Worm (Caenorhabditis elegans): ENCODE results near the gene F58E6.8.

The F58E6.8 gene

DNA sequence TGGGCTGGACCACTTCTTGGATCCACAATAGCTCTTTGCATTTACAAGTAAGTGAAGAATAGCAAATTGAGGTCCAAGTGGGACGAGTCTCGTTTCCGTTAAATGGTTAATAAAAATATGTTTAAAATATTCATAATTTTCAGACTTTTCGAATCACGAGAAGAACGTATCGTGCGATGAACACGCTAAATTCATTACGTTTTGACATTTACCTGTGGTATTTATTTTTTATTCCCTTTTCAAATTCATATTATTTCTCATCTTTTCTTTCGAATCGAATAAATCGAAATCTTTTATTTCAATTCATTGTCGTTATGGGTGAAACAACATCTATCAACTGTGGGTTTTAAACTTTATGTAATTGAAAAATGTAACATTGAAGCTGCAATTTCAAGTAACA lies 16.2 kb downstream of the F58E6.8 start, which contains the start of gene marc-1:
marc-1 (plus strand) TSS at position 301 of the 400 bp plus-strand sequence.
- TF ChIP-seq ztf-11 (tag; optimal IDR thresholded peaks at IDR 0.05) = no peak
- no peak for TF ChIP-seq nhr-25 (tag; optimal IDR thresholded peaks at IDR 0.05)
- TF ChIP-seq blmp-1 (tag; optimal IDR thresholded peaks at IDR 0.05; ENCODE audit: insufficient read depth) = no peak
- no peak for TF ChIP-seq nhr-77 (tag; optimal IDR thresholded peaks at IDR 0.05)
- no peak for TF ChIP-seq nhr-237 (tag; optimal IDR thresholded peaks at IDR 0.05)

DNA sequence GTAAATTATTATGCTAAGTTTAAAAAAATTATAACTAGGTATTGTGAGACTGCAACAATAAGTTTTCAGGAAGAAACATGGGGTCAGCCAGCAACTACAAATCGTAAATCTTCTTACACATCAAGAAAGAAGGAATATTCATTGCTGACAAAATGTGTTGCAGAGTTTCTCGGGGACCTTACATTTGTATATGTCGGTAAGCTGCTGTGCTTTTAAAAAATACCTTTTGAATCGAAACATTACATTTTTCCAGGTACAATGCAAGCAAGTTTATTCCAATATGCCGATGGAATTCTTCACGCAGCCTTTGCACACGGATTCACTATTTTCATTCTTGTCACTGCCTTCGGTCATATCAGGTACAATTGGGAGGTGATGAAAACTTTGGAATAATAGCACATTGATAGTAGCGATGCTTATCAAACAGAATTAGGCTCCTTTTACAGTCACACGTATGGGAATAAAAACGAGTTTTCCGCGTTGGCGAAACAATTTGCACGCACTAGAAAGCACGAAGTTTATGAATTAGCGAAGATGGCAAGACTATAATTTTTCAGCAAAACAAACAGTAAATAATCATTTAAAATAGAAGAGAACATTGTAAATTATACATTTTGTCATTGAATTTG lies 17.4 kb downstream of the F58E6.8 start:
- no peak for TF ChIP-seq alr-1 (tag; optimal IDR thresholded peaks at IDR 0.05)
- no peak for TF ChIP-seq nhr-6 (tag; optimal IDR thresholded peaks at IDR 0.05)
- TF ChIP-seq crh-2 (tag; optimal IDR thresholded peaks at IDR 0.05) = peak; percentile 18
- peak; percentile 24 for TF ChIP-seq sma-9 (GFP tag; optimal IDR thresholded peaks at IDR 0.05)
- TF ChIP-seq sma-9 (tag; optimal IDR thresholded peaks at IDR 0.05) = no peak
- peak; percentile 71 for TF ChIP-seq fos-1 (tag; optimal IDR thresholded peaks at IDR 0.05)

DNA sequence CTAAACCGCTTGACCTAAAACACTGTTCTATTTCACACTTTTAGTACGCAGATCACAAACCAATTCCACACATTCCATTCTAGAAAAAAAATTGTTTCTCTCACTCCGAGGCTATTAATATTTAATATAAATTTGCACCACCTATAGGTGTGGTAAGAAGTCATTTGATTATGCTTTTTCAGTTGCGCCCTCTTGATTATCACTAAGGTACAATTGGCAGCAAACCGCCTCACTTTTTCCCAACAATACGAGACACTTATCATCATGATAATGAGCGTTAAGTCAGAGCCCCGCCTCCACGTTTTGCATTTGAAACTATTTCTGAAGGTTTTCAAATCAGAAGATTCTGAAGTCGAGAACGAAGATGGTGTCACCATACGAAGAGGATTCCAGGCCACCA lies 18.3 kb downstream of the F58E6.8 start, which contains the start of gene aqp-4:
aqp-4 (plus strand) TSS at position 270 of the 400 bp plus-strand sequence.
- TF ChIP-seq nhr-25 (tag; optimal IDR thresholded peaks at IDR 0.05) = no peak
- TF ChIP-seq lin-13 (GFP tag; optimal IDR thresholded peaks at IDR 0.05) = no peak
- TF ChIP-seq nhr-23 (tag; optimal IDR thresholded peaks at IDR 0.05) = no peak
- TF ChIP-seq elt-3 (tag; optimal IDR thresholded peaks at IDR 0.05) = no peak
- TF ChIP-seq crh-2 (tag; optimal IDR thresholded peaks at IDR 0.05) = peak; percentile 25
- no peak for TF ChIP-seq R02D3.7 (tag; optimal IDR thresholded peaks at IDR 0.05)
- no peak for TF ChIP-seq unc-55 (GFP tag; optimal IDR thresholded peaks at IDR 0.05)
- TF ChIP-seq ztf-4 (tag; optimal IDR thresholded peaks at IDR 0.05) = no peak
- TF ChIP-seq ceh-16 (tag; optimal IDR thresholded peaks at IDR 0.05) = no peak
- no peak for TF ChIP-seq ZK546.5 (tag; optimal IDR thresholded peaks at IDR 0.05)
- no peak for TF ChIP-seq zag-1 (tag; optimal IDR thresholded peaks at IDR 0.05)
- TF ChIP-seq fos-1 (tag; optimal IDR thresholded peaks at IDR 0.05) = peak; percentile 78
- TF ChIP-seq ztf-1 (GFP tag; conservative IDR thresholded peaks at IDR 0.05) = no peak
- TF ChIP-seq peb-1 (tag; optimal IDR thresholded peaks at IDR 0.05) = no peak

DNA sequence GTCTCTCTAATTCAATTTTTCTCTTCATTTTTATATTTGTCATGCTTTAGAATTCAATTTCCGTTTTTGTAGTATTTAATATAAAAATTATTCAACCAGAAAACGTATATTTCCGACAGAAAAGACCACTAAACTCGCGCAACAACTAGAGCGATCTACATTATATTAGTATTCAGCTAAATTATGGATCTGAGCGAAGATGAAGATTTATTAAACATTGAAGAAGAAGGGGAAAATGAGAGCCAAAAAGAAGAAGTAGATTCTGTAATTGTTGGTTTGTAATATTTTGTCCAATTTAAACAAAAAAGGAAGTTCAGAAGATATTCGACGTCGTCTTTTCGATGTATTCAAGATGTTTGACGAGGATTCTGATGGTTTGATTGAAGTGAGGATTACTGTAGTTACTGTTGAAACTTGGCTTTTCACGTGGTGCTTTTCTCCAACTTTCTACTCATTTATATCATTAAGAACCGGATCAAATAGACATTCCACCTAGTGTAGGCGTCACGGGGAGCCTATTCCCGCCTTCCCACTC lies 21.6 kb downstream of the F58E6.8 start, which contains the start of gene cal-7:
cal-7 (plus strand) TSS at position 184 of the 535 bp plus-strand sequence.
- TF ChIP-seq lsy-2 (tag; optimal IDR thresholded peaks at IDR 0.05) (peak in 1 of 2 experiments; percentile 30), fos-1 (tag; optimal IDR thresholded peaks at IDR 0.05) (no peak), ztf-11 (tag; optimal IDR thresholded peaks at IDR 0.05) (no peak), sma-3 (GFP tag; optimal IDR thresholded peaks at IDR 0.05) (peak; percentile 24), ama-1 (optimal IDR thresholded peaks at IDR 0.05) (no peak), nhr-129 (tag; optimal IDR thresholded peaks at IDR 0.05) (no peak), nhr-6 (tag; optimal IDR thresholded peaks at IDR 0.05) (no peak), nhr-12 (tag; optimal IDR thresholded peaks at IDR 0.05) (no peak), nhr-23 (tag; optimal IDR thresholded peaks at IDR 0.05) (no peak), sma-9 (GFP tag; optimal IDR thresholded peaks at IDR 0.05) (no peak), sma-9 (tag; optimal IDR thresholded peaks at IDR 0.05) (no peak), ceh-16 (tag; optimal IDR thresholded peaks at IDR 0.05) (no peak), nhr-237 (tag; optimal IDR thresholded peaks at IDR 0.05) (no peak), peb-1 (tag; optimal IDR thresholded peaks at IDR 0.05) (no peak), crh-2 (tag; optimal IDR thresholded peaks at IDR 0.05) (no peak), sem-4 (tag; optimal IDR thresholded peaks at IDR 0.05) (no peak)

DNA sequence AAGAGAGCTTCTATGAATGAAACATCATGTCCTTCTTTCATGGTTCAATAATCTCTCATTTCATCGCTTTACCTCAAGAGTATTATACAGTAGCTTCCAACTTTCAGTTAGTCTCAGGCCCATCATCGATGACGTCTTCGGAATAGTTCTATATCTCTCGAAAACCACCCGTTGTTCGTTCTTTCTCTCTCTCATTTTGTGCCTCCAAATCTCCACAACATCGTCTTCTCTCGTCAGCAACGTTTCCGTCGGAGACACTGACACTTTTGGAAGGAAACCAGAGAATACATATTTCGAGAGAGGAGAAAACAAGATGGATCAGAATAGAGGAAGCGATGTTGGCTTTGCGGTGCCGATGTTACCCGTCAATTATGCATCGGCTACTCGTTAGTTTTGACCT lies 23.8 kb downstream of the F58E6.8 start:
- TF ChIP-seq ama-1 (optimal IDR thresholded peaks at IDR 0.05) = peak; percentile 5
- no peak for TF ChIP-seq egl-27 (tag; optimal IDR thresholded peaks at IDR 0.05)
- TF ChIP-seq ztf-4 (tag; optimal IDR thresholded peaks at IDR 0.05) = no peak
- TF ChIP-seq ztf-1 (GFP tag; conservative IDR thresholded peaks at IDR 0.05) = no peak
- TF ChIP-seq aly-2 (tag; optimal IDR thresholded peaks at IDR 0.05) = no peak
- no peak for TF ChIP-seq nhr-12 (tag; optimal IDR thresholded peaks at IDR 0.05)
- no peak for TF ChIP-seq F13H6.1 (tag; optimal IDR thresholded peaks at IDR 0.05)
- no peak for TF ChIP-seq lsy-2 (tag; optimal IDR thresholded peaks at IDR 0.05)
- TF ChIP-seq ztf-11 (tag; optimal IDR thresholded peaks at IDR 0.05) = no peak
- TF ChIP-seq nhr-25 (tag; optimal IDR thresholded peaks at IDR 0.05) = no peak
- TF ChIP-seq mdl-1 (tag; optimal IDR thresholded peaks at IDR 0.05) = no peak
- no peak for TF ChIP-seq elt-3 (tag; optimal IDR thresholded peaks at IDR 0.05)
- no peak for TF ChIP-seq nhr-237 (tag; optimal IDR thresholded peaks at IDR 0.05)
- TF ChIP-seq unc-55 (GFP tag; optimal IDR thresholded peaks at IDR 0.05) = peak; percentile 8
- TF ChIP-seq nhr-129 (tag; optimal IDR thresholded peaks at IDR 0.05) = peak; percentile 25
- no peak for TF ChIP-seq snpc-4 (tag; optimal IDR thresholded peaks at IDR 0.05)
- TF ChIP-seq fos-1 (tag; optimal IDR thresholded peaks at IDR 0.05) = no peak
- TF ChIP-seq unc-62 (GFP tag; optimal IDR thresholded peaks at IDR 0.05) = no peak
- TF ChIP-seq crh-2 (tag; optimal IDR thresholded peaks at IDR 0.05) = peak; percentile 29
- no peak for TF ChIP-seq nhr-11 (tag; optimal IDR thresholded peaks at IDR 0.05)
- no peak for TF ChIP-seq Y55F3AM.14 (GFP tag; optimal IDR thresholded peaks at IDR 0.05)
- no peak for TF ChIP-seq peb-1 (tag; optimal IDR thresholded peaks at IDR 0.05)
- TF ChIP-seq alr-1 (tag; optimal IDR thresholded peaks at IDR 0.05) = no peak
- TF ChIP-seq dmd-4 (tag; optimal IDR thresholded peaks at IDR 0.05) = no peak
- TF ChIP-seq gmeb-1 (tag; optimal IDR thresholded peaks at IDR 0.05) = no peak
- TF ChIP-seq sma-3 (GFP tag; optimal IDR thresholded peaks at IDR 0.05) = no peak
- peak; percentile 12 for TF ChIP-seq sma-9 (GFP tag; optimal IDR thresholded peaks at IDR 0.05)
- no peak for TF ChIP-seq sma-9 (tag; optimal IDR thresholded peaks at IDR 0.05)
- no peak for TF ChIP-seq unc-39 (tag; optimal IDR thresholded peaks at IDR 0.05)
- TF ChIP-seq mab-5 (tag; optimal IDR thresholded peaks at IDR 0.05) = no peak
- TF ChIP-seq lin-13 (GFP tag; optimal IDR thresholded peaks at IDR 0.05) = no peak
